Worm (Caenorhabditis elegans) whole organism, early embryonic: ENCODE results near the gene F32G8.2.

Source experiments
- B0310.2 ChIP-seq: sonication (generic microtip); optimal IDR thresholded peaks from 2 replicates; lab custom pipeline; 2016; ENCODE audit warnings: mild to moderate bottlenecking, missing genetic modification characterization, missing compliant biosample characterization
- ama-1 ChIP-seq: fragments of 150-350 bp; optimal IDR thresholded peaks from 2 replicates; lab custom pipeline; 2014
- flt-1 ChIP-seq: fragments of 200-800 bp; sonication (Bioruptor generic); IDR thresholded peaks from 2 replicates; pipeline ENCODE4 v1.3.6; 2022; ENCODE audit warnings: missing genetic modification characterization, missing compliant biosample characterization
- hmg-4 ChIP-seq: fragments of 200-800 bp; sonication (Bioruptor generic); optimal IDR thresholded peaks from 2 replicates; lab custom pipeline; 2018; ENCODE audit warnings: mild to moderate bottlenecking, missing genetic modification characterization, missing compliant biosample characterization
- hnd-1 ChIP-seq: sonication (generic microtip); optimal IDR thresholded peaks from 2 replicates; lab custom pipeline; 2016; ENCODE audit warnings: missing genetic modification characterization, missing compliant biosample characterization
- pes-1 ChIP-seq: fragments of 200-800 bp; sonication (Bioruptor generic); IDR thresholded peaks from 2 replicates; pipeline ENCODE4 v1.3.6; 2022; ENCODE audit warnings: missing genetic modification reagents, missing genetic modification characterization, missing compliant biosample characterization
- scrt-1 ChIP-seq: fragments of 200-800 bp; sonication (Bioruptor generic); IDR thresholded peaks from 2 replicates; pipeline ENCODE4 v1.3.6; 2022; ENCODE audit warnings: missing genetic modification characterization, missing compliant biosample characterization
- sea-1 ChIP-seq: fragments of 200-800 bp; sonication (Bioruptor generic); conservative IDR thresholded peaks from 2 replicates; pipeline ENCODE4 v1.3.6; 2022; ENCODE audit warnings: missing genetic modification characterization, missing compliant biosample characterization

ce11 chrV:10529600-10529999 is 20.2 kb upstream of the F32G8.2 start:
- TF ChIP-seq ama-1 (lab: Kevin White, UChicago) (no peak), B0310.2 (tag; lab: Kevin White, UChicago) (no peak), flt-1 (GFP tag; lab: Robert Waterston, UW) (no peak), sea-1 (GFP tag; lab: Robert Waterston, UW) (no peak), pes-1 (no peak), scrt-1 (GFP tag; lab: Robert Waterston, UW) (no peak), hmg-4 (GFP tag; lab: Kevin White, UChicago) (no peak), hnd-1 (tag; lab: Kevin White, UChicago) (no peak)
